Worm (Caenorhabditis elegans): ENCODE results near the gene T04C10.3.

T04C10.3 gene

ce11 chrX:14819495-14819894, 7.3 kb downstream of the T04C10.3 start:
- peak; percentile 31 for TF ChIP-seq blmp-1 (tag; optimal IDR thresholded peaks at IDR 0.05)
- no peak for TF ChIP-seq fkh-4 (tag; optimal IDR thresholded peaks at IDR 0.05; ENCODE audit: borderline replicate concordance)
- peak; percentile 25 for TF ChIP-seq ztf-4 (tag; optimal IDR thresholded peaks at IDR 0.05)
- no peak for TF ChIP-seq ceh-8 (GFP tag; optimal IDR thresholded peaks at IDR 0.05)
- TF ChIP-seq zip-4 (GFP tag; optimal IDR thresholded peaks at IDR 0.05) = peak; percentile 30
- no peak for TF ChIP-seq ceh-63 (GFP tag; optimal IDR thresholded peaks at IDR 0.05)
- peak; percentile 67 for TF ChIP-seq grh-1 (GFP tag; IDR thresholded peaks at IDR 0.05)

ce11 chrX:14824490-14825050, 12.4 kb downstream of the T04C10.3 start, which contains the start of gene mbk-1:
Gene mbk-1 (minus strand): TSS chrX:14824540.
- peak; percentile 53 for TF ChIP-seq skn-1 (tag; optimal IDR thresholded peaks at IDR 0.05)
- TF ChIP-seq irx-1 (tag; optimal IDR thresholded peaks at IDR 0.05) = peak; percentile 39
- TF ChIP-seq nhr-71 (tag; optimal IDR thresholded peaks at IDR 0.05) = peak; percentile 85
- TF ChIP-seq swsn-7 (tag; optimal IDR thresholded peaks at IDR 0.05) = peak; percentile 76
- TF ChIP-seq vab-15 (tag; optimal IDR thresholded peaks at IDR 0.05) = no peak
- no peak for TF ChIP-seq pax-3 (tag; optimal IDR thresholded peaks at IDR 0.05)
- TF ChIP-seq xbp-1 (tag; optimal IDR thresholded peaks at IDR 0.05) = peak; percentile 31
- no peak for TF ChIP-seq unc-130 (tag; optimal IDR thresholded peaks at IDR 0.05)
- TF ChIP-seq blmp-1 (tag; optimal IDR thresholded peaks at IDR 0.05) = peak; percentile 35
- TF ChIP-seq lir-3 (tag; optimal IDR thresholded peaks at IDR 0.05; ENCODE audit: poor library complexity) = no peak
- no peak for TF ChIP-seq fkh-10 (GFP tag; optimal IDR thresholded peaks at IDR 0.05)
- TF ChIP-seq lin-15B (tag; optimal IDR thresholded peaks at IDR 0.05) = no peak
- TF ChIP-seq zag-1 (tag; optimal IDR thresholded peaks at IDR 0.05) = no peak
- TF ChIP-seq nhr-47 (tag; optimal IDR thresholded peaks at IDR 0.05) = peak; percentile 73
- TF ChIP-seq mef-2 (tag; optimal IDR thresholded peaks at IDR 0.05) = no peak
- TF ChIP-seq jun-1 (tag; optimal IDR thresholded peaks at IDR 0.05) = peak; percentile 17
- TF ChIP-seq lin-35 (GFP tag; optimal IDR thresholded peaks at IDR 0.05) = peak; percentile 16 to 69
- no peak for TF ChIP-seq ces-1 (GFP tag; optimal IDR thresholded peaks at IDR 0.05)
- peak; percentile 40 for TF ChIP-seq grh-1 (GFP tag; IDR thresholded peaks at IDR 0.05)
- TF ChIP-seq lsy-2 (tag; optimal IDR thresholded peaks at IDR 0.05) = peak; percentile 48 to 76
- no peak for TF ChIP-seq unc-30 (tag; optimal IDR thresholded peaks at IDR 0.05)
- no peak for TF ChIP-seq pqm-1 (tag; optimal IDR thresholded peaks at IDR 0.05)
- peak; percentile 83 for TF ChIP-seq mep-1 (tag; optimal IDR thresholded peaks at IDR 0.05)
- no peak for TF ChIP-seq nhr-76 (tag; optimal IDR thresholded peaks at IDR 0.05)
- TF ChIP-seq ama-1 (optimal IDR thresholded peaks at IDR 0.05) = no peak
- TF ChIP-seq unc-86 (tag; optimal IDR thresholded peaks at IDR 0.05) = peak; percentile 43
- no peak for TF ChIP-seq nhr-12 (tag; optimal IDR thresholded peaks at IDR 0.05)
- TF ChIP-seq Y116A8C.19 (tag; optimal IDR thresholded peaks at IDR 0.05; ENCODE audit: borderline replicate concordance) = no peak
- TF ChIP-seq ztf-11 (tag; optimal IDR thresholded peaks at IDR 0.05) = peak in 1 of 2 experiments; percentile 11
- TF ChIP-seq pag-3 (tag; optimal IDR thresholded peaks at IDR 0.05; ENCODE audit: borderline replicate concordance, insufficient read depth) = no peak
- TF ChIP-seq C16A3.4 (tag; optimal IDR thresholded peaks at IDR 0.05) = peak; percentile 60
- peak; percentile 97 for TF ChIP-seq lin-14 (GFP tag; optimal IDR thresholded peaks at IDR 0.05)
- TF ChIP-seq hpl-2 (GFP tag; optimal IDR thresholded peaks at IDR 0.05) = no peak
- TF ChIP-seq ceh-82 (tag; optimal IDR thresholded peaks at IDR 0.05) = peak in 2 of 3 experiments; percentile 11 to 59
- peak; percentile 83 for TF ChIP-seq nhr-20 (tag; optimal IDR thresholded peaks at IDR 0.05)
- peak; percentile 39 to 74 for TF ChIP-seq efl-1 (optimal IDR thresholded peaks at IDR 0.05)
- peak; percentile 10 to 35 for TF ChIP-seq efl-1 (GFP tag; optimal IDR thresholded peaks at IDR 0.05 in 1 of 2)
- TF ChIP-seq ztf-4 (tag; optimal IDR thresholded peaks at IDR 0.05) = no peak
- no peak for TF ChIP-seq unc-98 (GFP tag; IDR thresholded peaks at IDR 0.05)
- TF ChIP-seq aly-2 (tag; optimal IDR thresholded peaks at IDR 0.05) = no peak
- no peak for TF ChIP-seq nhr-28 (tag; optimal IDR thresholded peaks at IDR 0.05)
- no peak for TF ChIP-seq nhr-84 (tag; optimal IDR thresholded peaks at IDR 0.05)
- peak; percentile 83 for TF ChIP-seq snu-23 (GFP tag; optimal IDR thresholded peaks at IDR 0.05)
- TF ChIP-seq fkh-8 (tag; optimal IDR thresholded peaks at IDR 0.05) = peak; percentile 40
- TF ChIP-seq dsc-1 (tag; optimal IDR thresholded peaks at IDR 0.05) = peak; percentile 51
- peak; percentile 54 for TF ChIP-seq nhr-90 (tag; optimal IDR thresholded peaks at IDR 0.05; ENCODE audit: poor library complexity)
- TF ChIP-seq egl-27 (tag; optimal IDR thresholded peaks at IDR 0.05) = peak in 1 of 2 experiments; percentile 7
